Worm (Caenorhabditis elegans): ENCODE results near the gene ifg-1.

DNA sequence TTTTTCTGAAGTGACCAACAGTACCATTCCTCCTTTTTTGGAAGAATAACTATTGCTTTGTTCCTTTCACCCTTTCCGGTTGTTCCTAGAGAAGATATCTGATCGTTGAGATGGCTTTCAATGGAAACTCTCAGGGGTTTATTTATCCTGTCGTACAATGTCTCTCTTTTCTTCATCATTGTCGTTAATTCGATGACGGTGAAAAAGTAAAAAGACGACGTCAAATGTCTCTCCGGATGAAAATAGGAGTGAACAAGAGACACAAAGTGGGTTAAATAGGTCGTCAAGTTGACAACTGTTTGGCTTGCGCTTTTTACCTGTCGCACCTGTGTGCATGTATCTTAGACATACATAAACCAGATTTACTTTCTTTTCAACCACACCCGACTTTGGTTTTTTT, 23.1 kb upstream of the ifg-1 start:
- TF ChIP-seq nhr-12 (tag; optimal IDR thresholded peaks at IDR 0.05) (no peak), pha-4 (tag; optimal IDR thresholded peaks at IDR 0.05) (no peak), nhr-76 (tag; optimal IDR thresholded peaks at IDR 0.05) (no peak), sem-2 (GFP tag; optimal IDR thresholded peaks at IDR 0.05) (no peak)
